Worm (Caenorhabditis elegans) whole organism, mixed stage, embryonic: ENCODE data around the gene end-1.

Source experiments
- ces-1 ChIP-seq: fragments of 150-350 bp; optimal IDR thresholded peaks from 2 replicates; lab custom pipeline; 2014; ENCODE audit warnings: missing biosample characterization, missing genetic modification reagents, missing genetic modification characterization
- lsy-2 ChIP-seq: fragments of 150-350 bp; optimal IDR thresholded peaks from 2 replicates; lab custom pipeline; 2014; ENCODE audit warnings: missing biosample characterization, missing genetic modification characterization
- nhr-28 ChIP-seq: fragments of 150-350 bp; optimal IDR thresholded peaks from 2 replicates; lab custom pipeline; 2014; ENCODE audit warnings: missing biosample characterization, missing genetic modification characterization
- snpc-4 ChIP-seq: fragments of 150-350 bp; optimal IDR thresholded peaks from 2 replicates; lab custom pipeline; 2014; ENCODE audit warnings: missing biosample characterization, missing genetic modification characterization
- sptf-1 ChIP-seq: sonication (generic microtip); optimal IDR thresholded peaks from 2 replicates; lab custom pipeline; 2017; ENCODE audit warnings: mild to moderate bottlenecking, missing genetic modification characterization, moderate library complexity, missing compliant biosample characterization
- tbx-8 ChIP-seq: fragments of 200-800 bp; sonication (Bioruptor generic); optimal IDR thresholded peaks from 2 replicates; lab custom pipeline; 2018; ENCODE audit warnings: mild to moderate bottlenecking, missing genetic modification characterization, moderate library complexity, missing compliant biosample characterization
- unc-62 ChIP-seq: fragments of 150-350 bp; optimal IDR thresholded peaks from 2 replicates; lab custom pipeline; 2014; ENCODE audit warnings: missing biosample characterization, missing genetic modification reagents, missing genetic modification characterization

DNA sequence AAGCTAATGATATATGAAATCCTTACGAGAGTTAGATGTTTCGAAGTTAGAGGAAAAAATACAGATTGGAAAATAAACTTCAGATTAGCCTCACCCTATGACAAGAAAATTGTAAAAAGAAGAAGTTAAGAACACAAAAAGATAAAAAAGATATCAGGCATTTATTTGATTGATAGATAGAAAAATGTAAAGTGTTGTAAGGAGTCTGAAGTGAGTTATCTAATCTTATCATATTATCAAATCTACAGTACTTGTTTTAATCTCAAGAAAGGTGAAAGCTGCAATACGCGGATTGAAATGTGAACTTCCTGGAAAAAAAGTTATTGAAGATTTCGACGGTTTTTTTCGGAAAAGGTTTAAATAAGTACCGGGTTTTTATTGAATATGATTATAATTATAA is 49.5 kb upstream of the end-1 start:
- no peak for TF ChIP-seq tbx-8 (GFP tag; lab: Kevin White, UChicago)
- TF ChIP-seq snpc-4 (tag; lab: Kevin White, UChicago), result no peak
- no peak for TF ChIP-seq sptf-1 (tag; lab: Kevin White, UChicago)
- no peak for TF ChIP-seq unc-62 (GFP tag; lab: Kevin White, UChicago)
- TF ChIP-seq ces-1 (GFP tag; lab: Kevin White, UChicago), result no peak
- TF ChIP-seq lsy-2 (tag; lab: Kevin White, UChicago), result no peak
- TF ChIP-seq nhr-28 (tag; lab: Kevin White, UChicago), result no peak
